Fruit fly (Drosophila melanogaster): ENCODE measurements around the gene Cpr67Fa1.

DNA sequence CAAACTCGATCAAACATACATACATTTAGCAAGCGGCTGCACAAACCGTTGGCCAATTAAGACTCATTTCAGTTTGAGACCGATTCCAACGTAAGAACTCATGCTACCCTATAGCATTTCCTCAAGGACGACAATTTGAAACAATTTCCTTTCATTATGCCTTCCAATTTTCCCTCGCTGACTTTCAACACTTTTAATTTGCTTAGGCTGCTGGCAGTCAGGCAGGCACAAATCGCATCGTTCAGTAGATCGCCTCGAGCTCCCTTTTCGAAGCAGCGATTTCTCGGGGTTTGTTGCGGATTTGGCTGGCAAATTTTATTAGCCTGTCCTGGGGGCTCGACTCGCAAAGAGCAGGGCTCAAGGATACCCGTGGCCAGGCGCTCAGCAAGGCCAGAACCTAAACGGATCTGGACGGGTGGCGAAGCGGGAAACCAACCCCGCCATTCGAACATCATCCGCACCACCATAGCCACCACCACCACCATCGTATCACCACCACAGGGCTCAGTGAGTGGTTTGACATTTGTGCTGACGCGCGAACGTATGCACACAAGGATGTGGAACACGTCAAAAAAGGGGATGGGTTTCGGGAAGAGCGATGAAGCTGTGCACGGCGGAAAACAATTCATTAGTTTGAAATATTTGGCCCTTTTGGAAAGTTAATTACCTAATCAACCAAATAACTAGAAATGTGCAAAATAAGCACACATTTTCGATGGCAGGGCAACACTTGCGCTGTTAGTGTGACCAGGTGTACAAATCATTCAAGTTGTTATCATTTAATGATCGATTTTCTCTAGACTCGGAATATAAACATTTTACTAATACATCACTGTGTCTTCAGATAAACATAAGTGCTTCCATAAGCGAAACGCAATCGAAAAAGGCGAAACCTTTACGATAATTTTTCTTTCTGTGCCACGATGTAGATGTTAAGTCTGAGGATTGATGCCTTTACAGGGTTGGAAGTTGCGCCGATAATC, 45.0 kb upstream of the Cpr67Fa1 start:
- TF ChIP-seq tj (GFP tag; optimal IDR thresholded peaks at IDR 0.05) (no peak), cnc (optimal IDR thresholded peaks at IDR 0.05) (no peak), CG11617 (GFP tag; optimal IDR thresholded peaks at IDR 0.05) (no peak), toe (GFP tag; optimal IDR thresholded peaks at IDR 0.05) (no peak), CG12768 (GFP tag; optimal IDR thresholded peaks at IDR 0.05) (no peak), Mnt (GFP tag; optimal IDR thresholded peaks at IDR 0.05) (no peak)
